Worm (Caenorhabditis elegans) whole organism, L4/young adult: ENCODE data around the gene B0416.4.
A peak's percentile ranks its signal among the peaks of the same experiment; 100 is the strongest.

ENCODE experiments used
- W03F9.2 ChIP-seq: fragments of 150-350 bp; optimal IDR thresholded peaks from 2 replicates; lab custom pipeline; 2014; ENCODE audit warnings: missing biosample characterization, missing genetic modification characterization
- dao-5 ChIP-seq: sonication (generic microtip); optimal IDR thresholded peaks from 2 replicates; lab custom pipeline; 2016; ENCODE audit warnings: missing genotype, missing genetic modification characterization, moderate library complexity, missing compliant biosample characterization
- him-1 ChIP-seq: sonication (generic microtip); optimal IDR thresholded peaks from 2 replicates; lab custom pipeline; 2016; ENCODE audit warnings: missing genotype, missing genetic modification reagents, missing genetic modification characterization, missing compliant biosample characterization

The B0416.4 gene

ce11 chrX:9278653-9279052 is at the start of gene B0416.4:
B0416.4 (plus strand) TSS chrX:9278953.
- no peak for TF ChIP-seq dao-5 (tag; lab: Kevin White, UChicago)
- TF ChIP-seq W03F9.2 (tag; lab: Kevin White, UChicago) = no peak
- no peak for TF ChIP-seq him-1 (tag; lab: Kevin White, UChicago)

- no peak for TF ChIP-seq W03F9.2 (tag; lab: Kevin White, UChicago)
- no peak for TF ChIP-seq dao-5 (tag; lab: Kevin White, UChicago)
Measured at ce11 chrX:9230322-9230721, 48.4 kb upstream of the B0416.4 start.

- TF ChIP-seq dao-5 (tag; lab: Kevin White, UChicago) (no peak), W03F9.2 (tag; lab: Kevin White, UChicago) (no peak), him-1 (tag; lab: Kevin White, UChicago) (no peak)
Measured at ce11 chrX:9231556-9231955, 47.2 kb upstream of the B0416.4 start.

- TF ChIP-seq dao-5 (tag; lab: Kevin White, UChicago) (no peak), him-1 (tag; lab: Kevin White, UChicago) (no peak), W03F9.2 (tag; lab: Kevin White, UChicago) (no peak)
Measured at ce11 chrX:9232037-9232436, 46.7 kb upstream of the B0416.4 start, which contains the start of gene vav-1. vav-1 (minus strand) TSS chrX:9232137.

ce11 chrX:9233805-9234204 is 44.9 kb upstream of the B0416.4 start:
- no peak for TF ChIP-seq him-1 (tag; lab: Kevin White, UChicago)
- no peak for TF ChIP-seq W03F9.2 (tag; lab: Kevin White, UChicago)
- TF ChIP-seq dao-5 (tag; lab: Kevin White, UChicago) = no peak

ce11 chrX:9234518-9234917 is 44.2 kb upstream of the B0416.4 start, which contains the start of gene col-175:
col-175 (minus strand) TSS chrX:9234618.
- TF ChIP-seq him-1 (tag; lab: Kevin White, UChicago) (no peak), W03F9.2 (tag; lab: Kevin White, UChicago) (no peak), dao-5 (tag; lab: Kevin White, UChicago) (no peak)

ce11 chrX:9237708-9238107 is 41.0 kb upstream of the B0416.4 start:
- TF ChIP-seq him-1 (tag; lab: Kevin White, UChicago) (no peak), W03F9.2 (tag; lab: Kevin White, UChicago) (no peak), dao-5 (tag; lab: Kevin White, UChicago) (no peak)

- TF ChIP-seq W03F9.2 (tag; lab: Kevin White, UChicago) (no peak), dao-5 (tag; lab: Kevin White, UChicago) (peak; percentile 13)
Measured at ce11 chrX:9238692-9239091, 40.1 kb upstream of the B0416.4 start.

ce11 chrX:9242123-9242522 is 36.6 kb upstream of the B0416.4 start, which contains the start of gene lgc-4:
lgc-4 (minus strand) TSS chrX:9242223.
- TF ChIP-seq W03F9.2 (tag; lab: Kevin White, UChicago) (no peak), dao-5 (tag; lab: Kevin White, UChicago) (no peak), him-1 (tag; lab: Kevin White, UChicago) (no peak)

- TF ChIP-seq him-1 (tag; lab: Kevin White, UChicago) (no peak), dao-5 (tag; lab: Kevin White, UChicago) (no peak), W03F9.2 (tag; lab: Kevin White, UChicago) (no peak)
Measured at ce11 chrX:9243257-9243656, 35.5 kb upstream of the B0416.4 start, which contains the start of gene gpa-12. gpa-12 (plus strand) TSS chrX:9243557.

ce11 chrX:9246625-9247024 is 32.1 kb upstream of the B0416.4 start:
- TF ChIP-seq W03F9.2 (tag; lab: Kevin White, UChicago) (no peak), him-1 (tag; lab: Kevin White, UChicago) (no peak), dao-5 (tag; lab: Kevin White, UChicago) (no peak)

- no peak for TF ChIP-seq W03F9.2 (tag; lab: Kevin White, UChicago)
- no peak for TF ChIP-seq him-1 (tag; lab: Kevin White, UChicago)
- TF ChIP-seq dao-5 (tag; lab: Kevin White, UChicago) = no peak
Measured at ce11 chrX:9248083-9248805, 30.5 kb upstream of the B0416.4 start.

- TF ChIP-seq him-1 (tag; lab: Kevin White, UChicago) (no peak), W03F9.2 (tag; lab: Kevin White, UChicago) (no peak), dao-5 (tag; lab: Kevin White, UChicago) (no peak)
Measured at ce11 chrX:9251488-9251887, 27.3 kb upstream of the B0416.4 start, which contains the start of gene pes-8. pes-8 (plus strand) TSS chrX:9251788.

ce11 chrX:9255993-9256392 is 22.8 kb upstream of the B0416.4 start:
- TF ChIP-seq W03F9.2 (tag; lab: Kevin White, UChicago) (no peak), him-1 (tag; lab: Kevin White, UChicago) (no peak), dao-5 (tag; lab: Kevin White, UChicago) (no peak)
